ENCODE assay signal across 1 fruit fly cellular context in genomic region chr3L:15592536-15593260, dm6.
TF ChIP-seq lines count a peak whose summit lies in the region.

No protein-coding gene starts in this region.

TF ChIP-seq in whole organism, embryonic, 481 proteins besides CTCF, POLR2A, EP300 and RAD21 (continued from another document and continues in another):
- no peak for TF ChIP-seq pros (GFP tag; optimal IDR thresholded peaks at IDR 0.05; lab: Kevin White, UChicago)
- no peak for TF ChIP-seq ro (GFP tag; IDR thresholded peaks at IDR 0.05; lab: Robert Waterston, UW)
- TF ChIP-seq CG2889 (GFP tag; IDR thresholded peaks at IDR 0.05; lab: Robert Waterston, UW) = 0 out of 3 replicates have a peak, but pooled peaks have one; percentile 18
- TF ChIP-seq CG30403 (GFP tag; optimal IDR thresholded peaks at IDR 0.05; lab: Kevin White, UChicago) = peak; percentile 3
- peak; percentile 62 for TF ChIP-seq CG7556 (GFP tag; optimal IDR thresholded peaks at IDR 0.05; lab: Kevin White, UChicago)
- TF ChIP-seq Scr (GFP tag; IDR thresholded peaks at IDR 0.05; lab: Robert Waterston, UW; ENCODE audit: partially characterized antibody) = no peak
- no peak for TF ChIP-seq Pdp1 (GFP tag; optimal IDR thresholded peaks at IDR 0.05; lab: Kevin White, UChicago)
- no peak for TF ChIP-seq CG31224 (GFP tag; IDR thresholded peaks at IDR 0.05; lab: Robert Waterston, UW)
- no peak for TF ChIP-seq p53 (GFP tag; optimal IDR thresholded peaks at IDR 0.05; lab: Kevin White, UChicago)
- TF ChIP-seq CG7987 (GFP tag; optimal IDR thresholded peaks at IDR 0.05; lab: Kevin White, UChicago) = no peak
- TF ChIP-seq shn (GFP tag; optimal IDR thresholded peaks at IDR 0.05; lab: Kevin White, UChicago) = no peak
- peak; percentile 51 for TF ChIP-seq Ssrp (tag; optimal IDR thresholded peaks at IDR 0.05; lab: Kevin White, UChicago)
- peak; percentile 60 for TF ChIP-seq fd3F (GFP tag; optimal IDR thresholded peaks at IDR 0.05; lab: Kevin White, UChicago)
- TF ChIP-seq CoRest (tag; optimal IDR thresholded peaks at IDR 0.05; lab: Kevin White, UChicago) = peak; percentile 76
- TF ChIP-seq ftz-f1 (GFP tag; optimal IDR thresholded peaks at IDR 0.05; lab: Kevin White, UChicago) = no peak
- no peak for TF ChIP-seq Atf-2 (GFP tag; optimal IDR thresholded peaks at IDR 0.05; lab: Kevin White, UChicago)
- no peak for TF ChIP-seq CG18011 (GFP tag; optimal IDR thresholded peaks at IDR 0.05; lab: Kevin White, UChicago)
- peak; percentile 58 for TF ChIP-seq row (GFP tag; IDR thresholded peaks at IDR 0.05; lab: Robert Waterston, UW)
- no peak for TF ChIP-seq twi (tag; optimal IDR thresholded peaks at IDR 0.05; lab: Kevin White, UChicago)
- peak; percentile 75 for TF ChIP-seq CG3281 (GFP tag; optimal IDR thresholded peaks at IDR 0.05; lab: Kevin White, UChicago)
- TF ChIP-seq Dip3 (GFP tag; optimal IDR thresholded peaks at IDR 0.05; lab: Kevin White, UChicago) = no peak
- TF ChIP-seq Mrtf (GFP tag; IDR thresholded peaks at IDR 0.05; lab: Robert Waterston, UW) = no peak
- TF ChIP-seq CG10209 (GFP tag; optimal IDR thresholded peaks at IDR 0.05; lab: Kevin White, UChicago) = peak; percentile 69
- TF ChIP-seq z (GFP tag; IDR thresholded peaks at IDR 0.05; lab: Robert Waterston, UW) = no peak
- TF ChIP-seq CG10543 (GFP tag; optimal IDR thresholded peaks at IDR 0.05; lab: Kevin White, UChicago) = peak; percentile 1
- TF ChIP-seq Xrp1 (GFP tag; IDR thresholded peaks at IDR 0.05; lab: Robert Waterston, UW) = peak; percentile 51; the same call in 1 of the 2 replicates
- TF ChIP-seq danr (GFP tag; IDR thresholded peaks at IDR 0.05; lab: Robert Waterston, UW) = no peak
- TF ChIP-seq CG10565 (GFP tag; optimal IDR thresholded peaks at IDR 0.05; lab: Kevin White, UChicago) = no peak
- TF ChIP-seq insv (GFP tag; optimal IDR thresholded peaks at IDR 0.05; lab: Kevin White, UChicago) = no peak
- TF ChIP-seq kah (GFP tag; optimal IDR thresholded peaks at IDR 0.05; lab: Kevin White, UChicago) = peak; percentile 19
- peak; percentile 50; the same call in 1 of the 2 replicates for TF ChIP-seq slbo (GFP tag; IDR thresholded peaks at IDR 0.05; lab: Robert Waterston, UW)
- TF ChIP-seq ranshi (GFP tag; IDR thresholded peaks at IDR 0.05; lab: Robert Waterston, UW) = peak; percentile 56
- TF ChIP-seq eyg (GFP tag; optimal IDR thresholded peaks at IDR 0.05; lab: Kevin White, UChicago) = no peak
- TF ChIP-seq CG5245 (GFP tag; optimal IDR thresholded peaks at IDR 0.05; lab: Kevin White, UChicago) = no peak
- 0 out of 2 replicates have a peak, but pooled peaks have one; percentile 6 for TF ChIP-seq onecut (GFP tag; IDR thresholded peaks at IDR 0.05; lab: Robert Waterston, UW)
- peak; percentile 23; the same call in 1 of the 2 replicates for TF ChIP-seq CG10366 (GFP tag; IDR thresholded peaks at IDR 0.05; lab: Robert Waterston, UW)
- no peak for TF ChIP-seq Camta (GFP tag; optimal IDR thresholded peaks at IDR 0.05; lab: Kevin White, UChicago)
- TF ChIP-seq zen2 (GFP tag; IDR thresholded peaks at IDR 0.05; lab: Robert Waterston, UW; ENCODE audit: partially characterized antibody) = no peak
- TF ChIP-seq croc (GFP tag; conservative IDR thresholded peaks at IDR 0.05; lab: Robert Waterston, UW) = no peak
- no peak for TF ChIP-seq Oaz (GFP tag; IDR thresholded peaks at IDR 0.05; lab: Robert Waterston, UW)
- TF ChIP-seq Blimp-1 (GFP tag; optimal IDR thresholded peaks at IDR 0.05; lab: Kevin White, UChicago) = peak; percentile 59
- peak; percentile 54 for TF ChIP-seq Rfx (GFP tag; IDR thresholded peaks at IDR 0.05; lab: Robert Waterston, UW)
- no peak for TF ChIP-seq CG30020 (tag; optimal IDR thresholded peaks at IDR 0.05; lab: Kevin White, UChicago)
- peak; percentile 69 for TF ChIP-seq CG2712 (tag; optimal IDR thresholded peaks at IDR 0.05; lab: Kevin White, UChicago)
- peak; percentile 42 for TF ChIP-seq salm (tag; optimal IDR thresholded peaks at IDR 0.05; lab: Kevin White, UChicago)
- TF ChIP-seq gcm2 (GFP tag; optimal IDR thresholded peaks at IDR 0.05; lab: Kevin White, UChicago) = no peak
- peak; percentile 70 for TF ChIP-seq lab (GFP tag; optimal IDR thresholded peaks at IDR 0.05; lab: Kevin White, UChicago)
- TF ChIP-seq CG15269 (tag; optimal IDR thresholded peaks at IDR 0.05; lab: Kevin White, UChicago) = peak; percentile 79
- TF ChIP-seq lmd (GFP tag; IDR thresholded peaks at IDR 0.05; lab: Robert Waterston, UW) = peak; percentile 21; the same call in 1 of the 2 replicates
- TF ChIP-seq CG9817 (tag; optimal IDR thresholded peaks at IDR 0.05; lab: Kevin White, UChicago) = peak; percentile 19
- TF ChIP-seq PHDP (tag; optimal IDR thresholded peaks at IDR 0.05; lab: Kevin White, UChicago) = peak; percentile 75
- TF ChIP-seq Elba2 (GFP tag; optimal IDR thresholded peaks at IDR 0.05; lab: Kevin White, UChicago) = no peak
- TF ChIP-seq trh (GFP tag; optimal IDR thresholded peaks at IDR 0.05; lab: Kevin White, UChicago) = no peak
- peak; percentile 76 for TF ChIP-seq Meics (GFP tag; optimal IDR thresholded peaks at IDR 0.05; lab: Kevin White, UChicago)
- no peak for TF ChIP-seq CG3726 (GFP tag; IDR thresholded peaks at IDR 0.05; lab: Robert Waterston, UW)
- peak; percentile 17 for TF ChIP-seq CG6854 (GFP tag; optimal IDR thresholded peaks at IDR 0.05; lab: Kevin White, UChicago)
- no peak for TF ChIP-seq Hey (tag; optimal IDR thresholded peaks at IDR 0.05; lab: Kevin White, UChicago)
- TF ChIP-seq CG8924 (tag; optimal IDR thresholded peaks at IDR 0.05; lab: Kevin White, UChicago) = peak; percentile 77
- TF ChIP-seq CG10321 (GFP tag; IDR thresholded peaks at IDR 0.05; lab: Robert Waterston, UW) = no peak
- peak; percentile 73 for TF ChIP-seq nmo (GFP tag; optimal IDR thresholded peaks at IDR 0.05; lab: Kevin White, UChicago)
- peak; percentile 45 for TF ChIP-seq CG6683 (GFP tag; optimal IDR thresholded peaks at IDR 0.05; lab: Kevin White, UChicago)
- TF ChIP-seq zfh2 (GFP tag; optimal IDR thresholded peaks at IDR 0.05; lab: Kevin White, UChicago) = peak; percentile 6
- TF ChIP-seq oc (tag; optimal IDR thresholded peaks at IDR 0.05; lab: Kevin White, UChicago) = peak; percentile 33
- peak; percentile 19 for TF ChIP-seq Jarid2 (GFP tag; optimal IDR thresholded peaks at IDR 0.05; lab: Kevin White, UChicago)
- TF ChIP-seq exex (tag; optimal IDR thresholded peaks at IDR 0.05; lab: Kevin White, UChicago) = peak; percentile 7
- no peak for TF ChIP-seq CG11093 (GFP tag; IDR thresholded peaks at IDR 0.05; lab: Robert Waterston, UW)
- no peak for TF ChIP-seq psq (GFP tag; optimal IDR thresholded peaks at IDR 0.05; lab: Kevin White, UChicago)
- TF ChIP-seq fru (optimal IDR thresholded peaks at IDR 0.05; lab: Kevin White, UChicago) = no peak
- peak; percentile 76 for TF ChIP-seq CG17361 (GFP tag; IDR thresholded peaks at IDR 0.05; lab: Robert Waterston, UW)
- peak; percentile 56 for TF ChIP-seq Asciz (GFP tag; optimal IDR thresholded peaks at IDR 0.05; lab: Kevin White, UChicago)
- TF ChIP-seq tap (tag; optimal IDR thresholded peaks at IDR 0.05; lab: Kevin White, UChicago) = peak; percentile 64
- TF ChIP-seq CG17612 (GFP tag; IDR thresholded peaks at IDR 0.05; lab: Robert Waterston, UW) = no peak
- peak; percentile 12; the same call in 1 of the 2 replicates for TF ChIP-seq Awh (GFP tag; IDR thresholded peaks at IDR 0.05; lab: Robert Waterston, UW)
- TF ChIP-seq CkIIα-i1 (GFP tag; IDR thresholded peaks at IDR 0.05; lab: Robert Waterston, UW) = no peak
- TF ChIP-seq sisA (GFP tag; IDR thresholded peaks at IDR 0.05; lab: Robert Waterston, UW) = no peak
- TF ChIP-seq Deaf1 (tag; optimal IDR thresholded peaks at IDR 0.05; lab: Kevin White, UChicago) = peak; percentile 33
- TF ChIP-seq pan (optimal IDR thresholded peaks at IDR 0.05; lab: Kevin White, UChicago) = no peak
- peak in 1 of 2 experiments; percentile 72 for TF ChIP-seq pan (GFP tag; optimal IDR thresholded peaks at IDR 0.05 in 1 of 2, IDR thresholded peaks at IDR 0.05 in 1 of 2)
- no peak for TF ChIP-seq nerfin-2 (GFP tag; IDR thresholded peaks at IDR 0.05; lab: Robert Waterston, UW; ENCODE audit: partially characterized antibody)
- TF ChIP-seq CG15696 (tag; optimal IDR thresholded peaks at IDR 0.05; lab: Kevin White, UChicago) = peak; percentile 26
- TF ChIP-seq ind (GFP tag; optimal IDR thresholded peaks at IDR 0.05; lab: Kevin White, UChicago) = peak; percentile 14
- TF ChIP-seq wor (GFP tag; IDR thresholded peaks at IDR 0.05; lab: Robert Waterston, UW) = peak; percentile 38; the same call in 1 of the 2 replicates
- TF ChIP-seq CG17385 (GFP tag; optimal IDR thresholded peaks at IDR 0.05; lab: Kevin White, UChicago) = peak; percentile 52
- no peak for TF ChIP-seq bbx (GFP tag; IDR thresholded peaks at IDR 0.05; lab: Robert Waterston, UW; ENCODE audit: partially characterized antibody)
- TF ChIP-seq CG4360 (GFP tag; IDR thresholded peaks at IDR 0.05; lab: Robert Waterston, UW) = peak; percentile 73
- TF ChIP-seq GATAe (GFP tag; conservative IDR thresholded peaks at IDR 0.05; lab: Robert Waterston, UW) = no peak
- TF ChIP-seq sr (GFP tag; IDR thresholded peaks at IDR 0.05; lab: Robert Waterston, UW) = no peak
- peak; percentile 50 for TF ChIP-seq Hmr (GFP tag; optimal IDR thresholded peaks at IDR 0.05; lab: Kevin White, UChicago)
- TF ChIP-seq jing (GFP tag; optimal IDR thresholded peaks at IDR 0.05; lab: Kevin White, UChicago) = no peak
- TF ChIP-seq seq (GFP tag; IDR thresholded peaks at IDR 0.05; lab: Robert Waterston, UW) = peak; percentile 32; the same call in 1 of the 2 replicates
- TF ChIP-seq CG10979 (tag; optimal IDR thresholded peaks at IDR 0.05; lab: Kevin White, UChicago) = peak; percentile 59
- 0 out of 2 replicates have a peak, but pooled peaks have one; percentile 13 for TF ChIP-seq MBD-R2 (GFP tag; IDR thresholded peaks at IDR 0.05; lab: Robert Waterston, UW)
- TF ChIP-seq CG11456 (GFP tag; IDR thresholded peaks at IDR 0.05; lab: Robert Waterston, UW) = no peak
- TF ChIP-seq D19B (GFP tag; optimal IDR thresholded peaks at IDR 0.05; lab: Kevin White, UChicago) = peak; percentile 30
- TF ChIP-seq dmrt99B (tag; optimal IDR thresholded peaks at IDR 0.05; lab: Kevin White, UChicago) = peak; percentile 73
- peak; percentile 58 for TF ChIP-seq caup (GFP tag; optimal IDR thresholded peaks at IDR 0.05; lab: Kevin White, UChicago; ENCODE audit: severe bottlenecking)
- no peak for TF ChIP-seq Xbp1 (GFP tag; optimal IDR thresholded peaks at IDR 0.05; lab: Kevin White, UChicago)
- peak; percentile 82 for TF ChIP-seq CG11504 (tag; optimal IDR thresholded peaks at IDR 0.05; lab: Kevin White, UChicago)
- TF ChIP-seq CG4328 (GFP tag; optimal IDR thresholded peaks at IDR 0.05; lab: Kevin White, UChicago) = no peak
- peak; percentile 54 for TF ChIP-seq bcd (GFP tag; optimal IDR thresholded peaks at IDR 0.05; lab: Kevin White, UChicago)
- TF ChIP-seq CG12744 (GFP tag; optimal IDR thresholded peaks at IDR 0.05; lab: Kevin White, UChicago) = no peak
- TF ChIP-seq HLH54F (GFP tag; optimal IDR thresholded peaks at IDR 0.05; lab: Kevin White, UChicago) = peak; percentile 13
- peak; percentile 52 for TF ChIP-seq CG10147 (GFP tag; optimal IDR thresholded peaks at IDR 0.05; lab: Kevin White, UChicago)
- peak in 1 of 2 experiments; percentile 85 for TF ChIP-seq Hr51 (GFP tag; optimal IDR thresholded peaks at IDR 0.05; lab: Kevin White, UChicago)
- TF ChIP-seq yki (optimal IDR thresholded peaks at IDR 0.05; lab: Kevin White, UChicago) = no peak
- peak; percentile 46 for TF ChIP-seq NfI (GFP tag; optimal IDR thresholded peaks at IDR 0.05; lab: Kevin White, UChicago)
- TF ChIP-seq Nf-YC (tag; optimal IDR thresholded peaks at IDR 0.05; lab: Kevin White, UChicago) = peak; percentile 59
- peak; percentile 77 for TF ChIP-seq CG7839 (tag; optimal IDR thresholded peaks at IDR 0.05; lab: Kevin White, UChicago)
- TF ChIP-seq nerfin-1 (tag; optimal IDR thresholded peaks at IDR 0.05; lab: Kevin White, UChicago) = peak; percentile 24
- TF ChIP-seq dmrt11E (tag; optimal IDR thresholded peaks at IDR 0.05; lab: Kevin White, UChicago) = peak; percentile 28
- TF ChIP-seq az2 (GFP tag; optimal IDR thresholded peaks at IDR 0.05; lab: Kevin White, UChicago) = peak; percentile 24
- TF ChIP-seq Drgx (GFP tag; IDR thresholded peaks at IDR 0.05; lab: Robert Waterston, UW) = peak; percentile 56
- peak; percentile 16 for TF ChIP-seq sug (tag; optimal IDR thresholded peaks at IDR 0.05; lab: Kevin White, UChicago)
- peak; percentile 81 for TF ChIP-seq CG11696 (GFP tag; IDR thresholded peaks at IDR 0.05; lab: Robert Waterston, UW)
- peak; percentile 85 for TF ChIP-seq gem (tag; optimal IDR thresholded peaks at IDR 0.05; lab: Kevin White, UChicago)
- peak; percentile 67; the same call in 2 of the 3 replicates for TF ChIP-seq dysf (GFP tag; IDR thresholded peaks at IDR 0.05; lab: Robert Waterston, UW)
- peak; percentile 15 for TF ChIP-seq org-1 (GFP tag; optimal IDR thresholded peaks at IDR 0.05; lab: Kevin White, UChicago)
- no peak for TF ChIP-seq vfl (GFP tag; optimal IDR thresholded peaks at IDR 0.05; lab: Kevin White, UChicago)
- TF ChIP-seq Sox102F (GFP tag; optimal IDR thresholded peaks at IDR 0.05; lab: Kevin White, UChicago) = peak; percentile 69
- TF ChIP-seq cwo (GFP tag; optimal IDR thresholded peaks at IDR 0.05; lab: Kevin White, UChicago) = peak; percentile 29
- peak; percentile 58 for TF ChIP-seq CG7372 (GFP tag; IDR thresholded peaks at IDR 0.05; lab: Robert Waterston, UW)
- TF ChIP-seq CG6689 (GFP tag; IDR thresholded peaks at IDR 0.05; lab: Robert Waterston, UW) = peak; percentile 54
- TF ChIP-seq Adf1 (GFP tag; IDR thresholded peaks at IDR 0.05; lab: Robert Waterston, UW) = no peak
- TF ChIP-seq CG7271 (tag; optimal IDR thresholded peaks at IDR 0.05; lab: Kevin White, UChicago) = peak; percentile 31
- peak; percentile 48; the same call in 1 of the 2 replicates for TF ChIP-seq Ptx1 (GFP tag; IDR thresholded peaks at IDR 0.05; lab: Robert Waterston, UW)
- peak; percentile 40 for TF ChIP-seq CG6813 (GFP tag; optimal IDR thresholded peaks at IDR 0.05; lab: Kevin White, UChicago)
- peak; percentile 70 for TF ChIP-seq CG9437 (GFP tag; optimal IDR thresholded peaks at IDR 0.05; lab: Kevin White, UChicago)
- TF ChIP-seq Abd-B (GFP tag; optimal IDR thresholded peaks at IDR 0.05; lab: Kevin White, UChicago) = peak; percentile 42
- peak; percentile 9 for TF ChIP-seq Fer2 (tag; optimal IDR thresholded peaks at IDR 0.05; lab: Kevin White, UChicago)
- no peak for TF ChIP-seq amos (GFP tag; IDR thresholded peaks at IDR 0.05; lab: Robert Waterston, UW; ENCODE audit: partially characterized antibody)
- TF ChIP-seq CG14014 (GFP tag; IDR thresholded peaks at IDR 0.05; lab: Robert Waterston, UW) = peak; percentile 21; the same call in 1 of the 2 replicates
- peak; percentile 7 for TF ChIP-seq tio (GFP tag; optimal IDR thresholded peaks at IDR 0.05; lab: Kevin White, UChicago)
